Worm (Caenorhabditis elegans) whole organism, young adult: ENCODE measurements around the gene sri-70.

ENCODE experiments used
- F57C9.4 ChIP-seq: sonication (generic microtip); optimal IDR thresholded peaks from 2 replicates; lab custom pipeline; 2017; ENCODE audit warnings: mild to moderate bottlenecking, missing genetic modification characterization, missing compliant biosample characterization
- ama-1 ChIP-seq, 3 experiments: fragments of 150-350 bp in 1 of 3; sonication (generic microtip) in 2 of 3; optimal IDR thresholded peaks; 2 replicates each; lab custom pipeline; 2014 to 2018; ENCODE audit warnings: missing biosample characterization in 2 of 3, missing genetic modification characterization in 2 of 3, missing genetic modification reagents in 2 of 3
- him-1 ChIP-seq: sonication (generic microtip); optimal IDR thresholded peaks from 2 replicates; lab custom pipeline; 2016; ENCODE audit warnings: missing genotype, missing genetic modification reagents, missing genetic modification characterization, missing compliant biosample characterization
- let-526 ChIP-seq: fragments of 200-800 bp; sonication (Bioruptor generic); IDR thresholded peaks from 2 replicates; pipeline ENCODE4 v1.3.6; 2022; ENCODE audit warnings: missing genetic modification reagents, missing genetic modification characterization, missing compliant biosample characterization
- lin-35 ChIP-seq, 3 experiments: fragments of 150-350 bp in 2 of 3; sonication (generic microtip) in 1 of 3; optimal IDR thresholded peaks; 2 replicates each; lab custom pipeline; 2014 to 2018; ENCODE audit warnings: missing biosample characterization in 3 of 3, missing genetic modification characterization in 3 of 3, missing genetic modification reagents in 3 of 3
- madf-10 ChIP-seq: sonication (generic microtip); optimal IDR thresholded peaks from 2 replicates; lab custom pipeline; 2016; ENCODE audit warnings: mild to moderate bottlenecking, missing genetic modification characterization, missing compliant biosample characterization
- nhr-27 ChIP-seq: fragments of 200-800 bp; sonication (Bioruptor generic); optimal IDR thresholded peaks from 2 replicates; lab custom pipeline; 2018; ENCODE audit warnings: mild to moderate bottlenecking, missing genetic modification characterization, moderate library complexity, missing compliant biosample characterization
- nhr-90 ChIP-seq: sonication (generic microtip); optimal IDR thresholded peaks from 2 replicates; lab custom pipeline; 2016; ENCODE audit warnings: missing genotype, mild to moderate bottlenecking, missing genetic modification characterization, missing compliant biosample characterization
- snpc-4 ChIP-seq, 5 experiments: fragments of 150-350 bp in 1 of 5; sonication (generic microtip) in 4 of 5; optimal IDR thresholded peaks; 2 replicates each; lab custom pipeline; 2014 to 2018; ENCODE audit warnings: missing genetic modification characterization in 5 of 5, missing biosample characterization in 3 of 5, antibody characterized with exemption in 2 of 5, mild to moderate bottlenecking in 2 of 5, missing compliant biosample characterization in 2 of 5, missing genotype in 2 of 5, moderate library complexity in 2 of 5, missing genetic modification reagents in 1 of 5
- somi-1 ChIP-seq: fragments of 200-800 bp; sonication (Bioruptor generic); optimal IDR thresholded peaks from 2 replicates; lab custom pipeline; 2018; ENCODE audit warnings: mild to moderate bottlenecking, missing genetic modification characterization, missing compliant biosample characterization
- unc-62 ChIP-seq: fragments of 150-350 bp; optimal IDR thresholded peaks from 2 replicates; lab custom pipeline; 2014; ENCODE audit warnings: missing biosample characterization, missing genetic modification reagents, missing genetic modification characterization

DNA sequence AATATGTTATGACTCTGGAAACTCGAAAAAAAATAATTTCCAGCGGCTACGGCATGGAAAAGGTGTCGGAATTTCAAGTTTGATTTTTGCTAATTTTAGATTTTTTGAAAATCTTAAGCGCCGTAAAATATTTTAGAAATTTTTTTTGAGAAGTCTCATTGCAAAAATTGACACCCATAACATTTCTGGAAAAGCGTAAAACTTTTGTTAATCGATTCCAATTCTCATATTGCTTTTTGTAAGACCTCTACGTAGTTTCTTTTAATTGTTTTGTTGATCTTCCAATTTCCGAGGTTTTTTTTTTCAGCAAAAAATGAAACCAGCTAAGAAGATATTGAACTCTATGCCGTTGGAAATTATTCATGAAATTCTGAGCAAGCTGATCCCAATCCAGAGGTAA, 44.0 kb upstream of the sri-70 start, which contains the start of gene fbxa-85:
- TF ChIP-seq snpc-4 (GFP tag; optimal IDR thresholded peaks at IDR 0.05; lab: Kevin White, UChicago) (no peak), snpc-4 (tag; optimal IDR thresholded peaks at IDR 0.05; lab: Kevin White, UChicago) (no peak), nhr-27 (tag; lab: Kevin White, UChicago) (no peak), ama-1 (optimal IDR thresholded peaks at IDR 0.05; lab: Kevin White, UChicago) (no peak), ama-1 (GFP tag; optimal IDR thresholded peaks at IDR 0.05; lab: Kevin White, UChicago) (no peak), madf-10 (tag; lab: Kevin White, UChicago) (no peak), nhr-90 (tag; lab: Kevin White, UChicago) (no peak), lin-35 (GFP tag; optimal IDR thresholded peaks at IDR 0.05; lab: Kevin White, UChicago) (no peak), him-1 (no peak), somi-1 (no peak), let-526 (GFP tag; lab: Robert Waterston, UW) (no peak), unc-62 (GFP tag; lab: Kevin White, UChicago) (no peak), F57C9.4 (tag; lab: Kevin White, UChicago) (no peak)
